Fruit fly (Drosophila melanogaster) whole organism, embryonic: ENCODE results near the gene Eip93F.

Experiments used
- Atf3 ChIP-seq: fragments of 200-800 bp; sonication (Bioruptor generic); optimal IDR thresholded peaks from 3 replicates; lab custom pipeline; 2016; ENCODE audit warnings: missing biosample characterization, missing genetic modification characterization
- BtbVII ChIP-seq: fragments of 200-800 bp; sonication (Bioruptor generic); optimal IDR thresholded peaks from 3 replicates; lab custom pipeline; 2017; ENCODE audit warnings: missing biosample characterization, mild to moderate bottlenecking, missing genetic modification characterization
- CG10147 ChIP-seq: fragments of 200-800 bp; sonication (Bioruptor generic); optimal IDR thresholded peaks from 2 replicates; lab custom pipeline; 2019; ENCODE audit warnings: missing biosample characterization, mild to moderate bottlenecking, missing genetic modification characterization, moderate library complexity
- CG10267 ChIP-seq: fragments of 200-800 bp; sonication (Bioruptor generic); optimal IDR thresholded peaks from 2 replicates; lab custom pipeline; 2018; ENCODE audit warnings: missing biosample characterization, mild to moderate bottlenecking, missing genetic modification characterization, moderate library complexity
- CG10274 ChIP-seq: fragments of 200-800 bp; sonication (Bioruptor generic); optimal IDR thresholded peaks from 3 replicates; lab custom pipeline; 2017; ENCODE audit warnings: missing biosample characterization, mild to moderate bottlenecking, missing genetic modification characterization
- CG12659 ChIP-seq: fragments of 200-800 bp; sonication (Bioruptor generic); optimal IDR thresholded peaks from 3 replicates; lab custom pipeline; 2017; ENCODE audit warnings: mild to moderate bottlenecking, missing biosample characterization, missing genetic modification reagents, missing genetic modification characterization
- CG15269 ChIP-seq: fragments of 200-800 bp; sonication (Bioruptor generic); optimal IDR thresholded peaks from 2 replicates; lab custom pipeline; 2018; ENCODE audit warnings: missing biosample characterization, mild to moderate bottlenecking, missing genetic modification characterization, moderate library complexity
- CG1529 ChIP-seq: fragments of 200-800 bp; sonication (Bioruptor generic); optimal IDR thresholded peaks from 3 replicates; lab custom pipeline; 2018; ENCODE audit warnings: missing biosample characterization, missing genetic modification characterization
- CG15696 ChIP-seq: fragments of 200-800 bp; sonication (Bioruptor generic); optimal IDR thresholded peaks from 2 replicates; lab custom pipeline; 2019; ENCODE audit warnings: missing biosample characterization, mild to moderate bottlenecking, missing genetic modification characterization, moderate library complexity
- CG17359 ChIP-seq: fragments of 200-800 bp; sonication (Bioruptor generic); optimal IDR thresholded peaks from 3 replicates; lab custom pipeline; 2018; ENCODE audit warnings: missing biosample characterization, mild to moderate bottlenecking, missing genetic modification characterization, moderate library complexity
- CG2678 ChIP-seq: fragments of 200-800 bp; sonication (Bioruptor generic); optimal IDR thresholded peaks from 3 replicates; lab custom pipeline; 2019; ENCODE audit warnings: missing biosample characterization, mild to moderate bottlenecking, missing genetic modification characterization, moderate library complexity
- CG31441 ChIP-seq: fragments of 200-800 bp; sonication (Bioruptor generic); IDR thresholded peaks from 2 replicates; pipeline ENCODE4 v1.3.6; 2022; ENCODE audit warnings: missing biosample characterization, missing genetic modification characterization
- CG3995 ChIP-seq: fragments of 200-800 bp; sonication (Bioruptor generic); optimal IDR thresholded peaks from 3 replicates; lab custom pipeline; 2016; ENCODE audit warnings: missing biosample characterization, missing genetic modification characterization
- CG43689 ChIP-seq: fragments of 200-800 bp; sonication (Bioruptor generic); IDR thresholded peaks from 2 replicates; pipeline ENCODE4 v1.3.6; 2022; ENCODE audit warnings: missing biosample characterization, missing genetic modification characterization
- CG4617 ChIP-seq: fragments of 200-800 bp; sonication (Bioruptor generic); optimal IDR thresholded peaks from 3 replicates; lab custom pipeline; 2016; ENCODE audit warnings: missing biosample characterization, missing genetic modification characterization, borderline replicate concordance
- CG6175 ChIP-seq: fragments of 200-800 bp; sonication (Bioruptor generic); IDR thresholded peaks from 3 replicates; pipeline ENCODE4 v1.3.6; 2022; ENCODE audit warnings: missing biosample characterization, missing genetic modification characterization
- CG6813 ChIP-seq: fragments of 200-800 bp; sonication (Bioruptor generic); optimal IDR thresholded peaks from 2 replicates; lab custom pipeline; 2017; ENCODE audit warnings: missing biosample characterization, missing genetic modification characterization, mild to moderate bottlenecking, moderate library complexity, missing genetic modification reagents
- CG7271 ChIP-seq: fragments of 200-800 bp; sonication (Bioruptor generic); optimal IDR thresholded peaks from 2 replicates; lab custom pipeline; 2018; ENCODE audit warnings: missing biosample characterization, mild to moderate bottlenecking, missing genetic modification characterization, moderate library complexity
- CG7556 ChIP-seq: fragments of 200-800 bp; sonication (Bioruptor generic); optimal IDR thresholded peaks from 2 replicates; lab custom pipeline; 2017; ENCODE audit warnings: missing biosample characterization, mild to moderate bottlenecking, missing genetic modification characterization
- D19A ChIP-seq: fragments of 200-800 bp; optimal IDR thresholded peaks from 3 replicates; lab custom pipeline; 2019; ENCODE audit warnings: missing biosample characterization, mild to moderate bottlenecking, missing genetic modification characterization, moderate library complexity
- Dip2 ChIP-seq: fragments of 200-800 bp; sonication (Bioruptor generic); IDR thresholded peaks from 2 replicates; pipeline ENCODE4 v1.3.6; 2022; ENCODE audit warnings: missing biosample characterization, missing genetic modification characterization
- Drgx ChIP-seq: fragments of 200-800 bp; sonication (Bioruptor generic); IDR thresholded peaks from 2 replicates; pipeline ENCODE4 v1.3.6; 2022; ENCODE audit warnings: missing biosample characterization, missing genetic modification characterization
- Fer3 ChIP-seq: fragments of 200-800 bp; sonication (Bioruptor generic); optimal IDR thresholded peaks from 2 replicates; lab custom pipeline; 2018; ENCODE audit warnings: missing biosample characterization, mild to moderate bottlenecking, missing genetic modification characterization, moderate library complexity
- H2.0 ChIP-seq: fragments of 200-800 bp; sonication (Bioruptor generic); IDR thresholded peaks from 2 replicates; pipeline ENCODE4 v1.3.6; 2022; ENCODE audit warnings: missing biosample characterization, missing genetic modification characterization
- Hsf ChIP-seq: fragments of 200-800 bp; sonication (Bioruptor generic); optimal IDR thresholded peaks from 3 replicates; lab custom pipeline; 2016; ENCODE audit warnings: missing biosample characterization, missing genetic modification characterization
- Lpt ChIP-seq: fragments of >200 bp; optimal IDR thresholded peaks from 2 replicates; lab custom pipeline; 2018; ENCODE audit warnings: missing biosample characterization, missing genetic modification characterization
- Mad ChIP-seq: fragments of 200-800 bp; sonication (Bioruptor generic); optimal IDR thresholded peaks from 2 replicates; lab custom pipeline; 2016; ENCODE audit warnings: missing biosample characterization, missing genetic modification characterization
- NfI ChIP-seq: fragments of 200-800 bp; sonication (Bioruptor generic); optimal IDR thresholded peaks from 3 replicates; lab custom pipeline; 2018; ENCODE audit warnings: missing biosample characterization, mild to moderate bottlenecking, missing genetic modification characterization, moderate library complexity
- Rx ChIP-seq: fragments of 200-800 bp; sonication (Bioruptor generic); IDR thresholded peaks from 2 replicates; pipeline ENCODE4 v1.3.6; 2022; ENCODE audit warnings: missing biosample characterization, missing genetic modification characterization
- Xbp1 ChIP-seq: fragments of 200-800 bp; sonication (Bioruptor generic); optimal IDR thresholded peaks from 3 replicates; lab custom pipeline; 2016; ENCODE audit warnings: missing biosample characterization, mild to moderate bottlenecking, missing genetic modification characterization
- aop ChIP-seq: fragments of 200-800 bp; sonication (Bioruptor generic); IDR thresholded peaks from 2 replicates; pipeline ENCODE4 v1.3.6; 2022; ENCODE audit warnings: missing biosample characterization, missing genetic modification characterization
- az2 ChIP-seq: fragments of 200-800 bp; sonication (Bioruptor generic); optimal IDR thresholded peaks from 3 replicates; lab custom pipeline; 2016; ENCODE audit warnings: missing biosample characterization, missing genetic modification characterization
- bcd ChIP-seq: fragments of 200-800 bp; sonication (Bioruptor generic); optimal IDR thresholded peaks from 2 replicates; lab custom pipeline; 2017; ENCODE audit warnings: missing biosample characterization, mild to moderate bottlenecking, missing genetic modification characterization
- crp ChIP-seq, 2 experiments: fragments of 200-800 bp; sonication (Bioruptor generic); optimal IDR thresholded peaks; 2 replicates in 1 of 2; 3 replicates in 1 of 2; lab custom pipeline; 2017; ENCODE audit warnings: missing biosample characterization in 2 of 2, missing genetic modification characterization in 2 of 2, mild to moderate bottlenecking in 1 of 2, moderate library complexity in 1 of 2
- dimm ChIP-seq: fragments of 200-800 bp; sonication (Bioruptor generic); IDR thresholded peaks from 2 replicates; pipeline ENCODE4 v1.3.6; 2022; ENCODE audit warnings: missing biosample characterization, missing genetic modification characterization
- eyg ChIP-seq: fragments of 200-800 bp; sonication (Bioruptor generic); optimal IDR thresholded peaks from 3 replicates; lab custom pipeline; 2016; ENCODE audit warnings: missing biosample characterization, missing genetic modification characterization
- grau ChIP-seq: fragments of 200-800 bp; optimal IDR thresholded peaks from 3 replicates; lab custom pipeline; 2019; ENCODE audit warnings: missing biosample characterization, mild to moderate bottlenecking, missing genetic modification characterization, moderate library complexity
- gsb-n ChIP-seq: fragments of 200-800 bp; sonication (Bioruptor generic); optimal IDR thresholded peaks from 3 replicates; lab custom pipeline; 2018; ENCODE audit warnings: missing biosample characterization, mild to moderate bottlenecking, missing genetic modification characterization
- gt ChIP-seq: fragments of 200-800 bp; sonication (Bioruptor generic); IDR thresholded peaks from 2 replicates; pipeline ENCODE4 v1.3.6; 2022; ENCODE audit warnings: missing biosample characterization, missing genetic modification characterization
- hkb ChIP-seq, 2 experiments: fragments of 200-800 bp in 1 of 2; fragments of >200 bp in 1 of 2; sonication (Bioruptor generic) in 1 of 2; IDR thresholded peaks in 1 of 2; optimal IDR thresholded peaks in 1 of 2; 2 replicates each; pipeline versions ENCODE4 v1.3.6 to Lab custom; 2017 to 2022; ENCODE audit warnings: missing biosample characterization in 1 of 2, missing genetic modification characterization in 1 of 2
- jumu ChIP-seq: fragments of 200-800 bp; sonication (Bioruptor generic); optimal IDR thresholded peaks from 3 replicates; lab custom pipeline; 2016; ENCODE audit warnings: missing biosample characterization, missing genetic modification characterization
- mirr ChIP-seq: fragments of 200-800 bp; sonication (Bioruptor generic); optimal IDR thresholded peaks from 3 replicates; lab custom pipeline; 2018; ENCODE audit warnings: missing biosample characterization, mild to moderate bottlenecking, missing genetic modification characterization
- org-1 ChIP-seq: fragments of 200-800 bp; sonication (Bioruptor generic); optimal IDR thresholded peaks from 2 replicates; lab custom pipeline; 2017; ENCODE audit warnings: missing biosample characterization, missing genetic modification characterization
- pan ChIP-seq, 4 experiments: fragments of >200 bp in 3 of 4; fragments of 200-800 bp in 1 of 4; sonication (Bioruptor generic) in 1 of 4; optimal IDR thresholded peaks in 3 of 4; IDR thresholded peaks in 1 of 4; 2 replicates each; pipeline versions ENCODE4 v1.3.6 to Lab custom; 2017 to 2022; ENCODE audit warnings: missing biosample characterization in 2 of 4, missing genetic modification characterization in 2 of 4, mixed read lengths in 1 of 4
- peb ChIP-seq: fragments of 200-800 bp; sonication (Bioruptor generic); IDR thresholded peaks from 2 replicates; pipeline ENCODE4 v1.3.6; 2022; ENCODE audit warnings: missing biosample characterization, missing genetic modification characterization
- prd ChIP-seq, 3 experiments: fragments of >200 bp in 2 of 3; fragments of 200-800 bp in 1 of 3; sonication (Bioruptor generic) in 1 of 3; optimal IDR thresholded peaks in 2 of 3; IDR thresholded peaks in 1 of 3; 2 replicates in 2 of 3; 3 replicates in 1 of 3; pipeline versions ENCODE4 v1.3.6 to Lab custom; 2017 to 2022; ENCODE audit warnings: missing biosample characterization in 1 of 3, missing genetic modification characterization in 1 of 3
- salm ChIP-seq: fragments of 200-800 bp; sonication (Bioruptor generic); optimal IDR thresholded peaks from 2 replicates; lab custom pipeline; 2018; ENCODE audit warnings: missing biosample characterization, mild to moderate bottlenecking, missing genetic modification characterization
- slou ChIP-seq: fragments of 200-800 bp; sonication (Bioruptor generic); optimal IDR thresholded peaks from 3 replicates; lab custom pipeline; 2016; ENCODE audit warnings: missing biosample characterization, missing genetic modification characterization
- sqz ChIP-seq: fragments of 200-800 bp; sonication (Bioruptor generic); optimal IDR thresholded peaks from 3 replicates; lab custom pipeline; 2018; ENCODE audit warnings: missing biosample characterization, mild to moderate bottlenecking, missing genetic modification characterization

Gene Eip93F

DNA sequence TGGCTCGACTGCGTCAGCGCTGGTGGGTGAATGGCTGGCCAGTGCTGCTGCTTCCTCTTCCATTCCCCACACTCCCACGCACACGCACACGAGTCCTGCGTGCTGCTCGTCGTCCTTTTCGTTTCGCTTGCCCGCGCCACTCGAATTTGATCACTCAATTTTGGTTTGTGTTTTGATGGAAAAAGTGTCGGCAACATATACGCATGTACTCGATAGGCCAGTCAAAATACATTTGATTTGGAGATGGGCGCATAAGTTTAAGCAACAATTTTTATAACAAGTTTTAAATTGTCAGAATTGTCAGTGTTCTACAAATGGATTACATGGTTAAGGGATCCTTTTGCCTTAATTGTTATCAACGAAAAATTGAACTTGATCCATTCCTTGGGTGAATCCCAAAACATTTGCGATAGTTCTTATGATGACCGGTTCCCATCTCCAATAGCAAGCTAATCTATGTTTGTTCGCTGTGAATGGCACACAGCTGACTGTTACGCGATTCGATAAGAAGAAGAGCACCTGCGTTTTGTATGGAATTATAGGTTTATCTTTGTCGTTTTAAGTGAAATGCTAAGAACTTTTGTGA lies 74.2 kb downstream of the Eip93F start, which contains the start of the genes Mitofilin and mRpL35 (continued):
- TF ChIP-seq CG10267 (tag; lab: Kevin White, UChicago): peak; percentile 36
- peak; percentile 34 for TF ChIP-seq az2 (GFP tag; lab: Kevin White, UChicago)
- peak; percentile 56 for TF ChIP-seq Xbp1 (GFP tag; lab: Kevin White, UChicago)
- TF ChIP-seq CG10147 (GFP tag; lab: Kevin White, UChicago): no peak
- TF ChIP-seq CG2678 (tag; lab: Kevin White, UChicago): no peak
- peak; percentile 60 for TF ChIP-seq jumu
- TF ChIP-seq BtbVII (GFP tag; lab: Kevin White, UChicago): no peak
- peak; percentile 47 to 93 for TF ChIP-seq crp (GFP tag; optimal IDR thresholded peaks at IDR 0.05; lab: Kevin White, UChicago)
- no peak for TF ChIP-seq CG15696
- no peak for TF ChIP-seq CG15269
- TF ChIP-seq bcd (GFP tag; lab: Kevin White, UChicago): peak; percentile 69
- TF ChIP-seq salm (tag; lab: Kevin White, UChicago): no peak
- TF ChIP-seq CG7271 (tag; lab: Kevin White, UChicago): no peak
- TF ChIP-seq hkb (optimal IDR thresholded peaks at IDR 0.05; lab: Kevin White, UChicago): no peak
- no peak for TF ChIP-seq hkb (GFP tag; IDR thresholded peaks at IDR 0.05; lab: Robert Waterston, UW)
- no peak for TF ChIP-seq Lpt (GFP tag; lab: Kevin White, UChicago)
- TF ChIP-seq CG1529 (GFP tag; lab: Kevin White, UChicago): no peak
- peak; percentile 44 for TF ChIP-seq Hsf
- no peak for TF ChIP-seq CG6813 (GFP tag; lab: Kevin White, UChicago)
- no peak for TF ChIP-seq mirr
- no peak for TF ChIP-seq org-1 (GFP tag; lab: Kevin White, UChicago)
- no peak for TF ChIP-seq pan (optimal IDR thresholded peaks at IDR 0.05; lab: Kevin White, UChicago)
- TF ChIP-seq pan (GFP tag; optimal IDR thresholded peaks at IDR 0.05 in 1 of 2, IDR thresholded peaks at IDR 0.05 in 1 of 2): no peak
- peak; percentile 21 for TF ChIP-seq slou (GFP tag; lab: Kevin White, UChicago)
- TF ChIP-seq sqz (GFP tag; lab: Kevin White, UChicago): no peak
- no peak for TF ChIP-seq Rx (GFP tag; lab: Robert Waterston, UW)
- TF ChIP-seq CG12659 (GFP tag; lab: Kevin White, UChicago): peak; percentile 65
- TF ChIP-seq CG31441 (GFP tag; lab: Robert Waterston, UW): no peak
- TF ChIP-seq H2.0 (GFP tag; lab: Robert Waterston, UW): peak; percentile 27; the same call in 1 of the 2 replicates
- no peak for TF ChIP-seq peb
- no peak for TF ChIP-seq gt (GFP tag; lab: Robert Waterston, UW)
- TF ChIP-seq eyg (GFP tag; lab: Kevin White, UChicago): no peak
- TF ChIP-seq dimm (GFP tag; lab: Robert Waterston, UW): no peak
- TF ChIP-seq Dip2 (GFP tag; lab: Robert Waterston, UW): no peak
- TF ChIP-seq CG6175 (GFP tag; lab: Robert Waterston, UW): no peak
- no peak for TF ChIP-seq D19A (tag; lab: Kevin White, UChicago)
- TF ChIP-seq Atf3 (GFP tag; lab: Kevin White, UChicago): no peak
- TF ChIP-seq CG7556 (GFP tag; lab: Kevin White, UChicago): peak; percentile 20
- TF ChIP-seq Mad (GFP tag; lab: Kevin White, UChicago): no peak
- no peak for TF ChIP-seq NfI
- TF ChIP-seq grau (tag; lab: Kevin White, UChicago): peak; percentile 41
- peak; percentile 19 for TF ChIP-seq CG3995 (GFP tag; lab: Kevin White, UChicago)
- TF ChIP-seq CG4617 (GFP tag; lab: Kevin White, UChicago): no peak
- no peak for TF ChIP-seq Fer3 (tag; lab: Kevin White, UChicago)
- TF ChIP-seq CG17359 (tag; lab: Kevin White, UChicago): no peak
- no peak for TF ChIP-seq CG43689 (GFP tag; lab: Robert Waterston, UW)
- TF ChIP-seq prd (optimal IDR thresholded peaks at IDR 0.05; lab: Kevin White, UChicago): no peak
- no peak for TF ChIP-seq prd (GFP tag; IDR thresholded peaks at IDR 0.05; lab: Robert Waterston, UW)
- no peak for TF ChIP-seq aop (GFP tag; lab: Robert Waterston, UW)
- no peak for TF ChIP-seq CG10274 (GFP tag; lab: Kevin White, UChicago)
- TF ChIP-seq Drgx (GFP tag; lab: Robert Waterston, UW): no peak
- no peak for TF ChIP-seq gsb-n (tag; lab: Kevin White, UChicago)
